Worm (Caenorhabditis elegans) whole organism, L1 larva: ENCODE data around the gene twk-44.

Source experiments
- C04F5.9 ChIP-seq: sonication (generic microtip); optimal IDR thresholded peaks from 2 replicates; lab custom pipeline; 2016; ENCODE audit warnings: missing genetic modification characterization, missing compliant biosample characterization
- C34B4.2 ChIP-seq: sonication (generic microtip); optimal IDR thresholded peaks from 2 replicates; lab custom pipeline; 2017; ENCODE audit warnings: mild to moderate bottlenecking, missing genetic modification characterization, missing compliant biosample characterization
- F16B12.6 ChIP-seq: fragments of 150-350 bp; optimal IDR thresholded peaks from 2 replicates; lab custom pipeline; 2014; ENCODE audit warnings: missing biosample characterization, missing genetic modification characterization
- Y116A8C.19 ChIP-seq: sonication (generic microtip); optimal IDR thresholded peaks from 2 replicates; lab custom pipeline; 2016; ENCODE audit warnings: missing compliant biosample characterization, missing genetic modification characterization, borderline replicate concordance
- aha-1 ChIP-seq: fragments of 150-350 bp; optimal IDR thresholded peaks from 2 replicates; lab custom pipeline; 2014; ENCODE audit warnings: missing biosample characterization, missing genetic modification characterization
- alr-1 ChIP-seq: fragments of 200-800 bp; sonication (Bioruptor generic); optimal IDR thresholded peaks from 2 replicates; lab custom pipeline; 2018; ENCODE audit warnings: borderline replicate concordance, mild to moderate bottlenecking, missing genetic modification characterization, missing compliant biosample characterization
- ama-1 ChIP-seq: fragments of 150-350 bp; optimal IDR thresholded peaks from 2 replicates; lab custom pipeline; 2014
- blmp-1 ChIP-seq: fragments of 150-350 bp; optimal IDR thresholded peaks from 2 replicates; lab custom pipeline; 2014; ENCODE audit warnings: missing biosample characterization, missing genetic modification characterization
- ceh-63 ChIP-seq: fragments of 200-800 bp; sonication (Bioruptor generic); optimal IDR thresholded peaks from 2 replicates; lab custom pipeline; 2018; ENCODE audit warnings: mild to moderate bottlenecking, missing genetic modification characterization, missing compliant biosample characterization
- ceh-82 ChIP-seq, 3 experiments: fragments of 150-350 bp in 1 of 3; sonication (generic microtip) in 2 of 3; optimal IDR thresholded peaks; 2 replicates each; lab custom pipeline; 2014 to 2017; ENCODE audit warnings: missing biosample characterization in 3 of 3, missing genetic modification characterization in 3 of 3
- ces-1 ChIP-seq: fragments of 150-350 bp; optimal IDR thresholded peaks from 2 replicates; lab custom pipeline; 2014; ENCODE audit warnings: missing biosample characterization, missing genetic modification reagents, missing genetic modification characterization
- dpl-1 ChIP-seq, 3 experiments: fragments of 150-350 bp in 2 of 3; sonication (generic microtip) in 1 of 3; optimal IDR thresholded peaks; 2 replicates each; lab custom pipeline; 2014 to 2017; ENCODE audit warnings: missing biosample characterization in 3 of 3, missing genetic modification characterization in 3 of 3, missing genetic modification reagents in 3 of 3
- efl-1 ChIP-seq, 4 experiments: fragments of 150-350 bp; optimal IDR thresholded peaks in 3 of 4; peaks in 1 of 4; 1 replicate in 1 of 4; 2 replicates in 3 of 4; lab custom pipeline; 2014; ENCODE audit warnings: missing biosample characterization in 2 of 4, missing genetic modification characterization in 2 of 4, missing genetic modification reagents in 2 of 4
- egl-13 ChIP-seq: sonication (generic microtip); optimal IDR thresholded peaks from 2 replicates; lab custom pipeline; 2016; ENCODE audit warnings: missing genotype, missing genetic modification reagents, missing genetic modification characterization, missing compliant biosample characterization
- egl-27 ChIP-seq, 2 experiments: fragments of 150-350 bp in 1 of 2; sonication (generic microtip); optimal IDR thresholded peaks; 3 replicates each; lab custom pipeline; 2017 to 2018; ENCODE audit warnings: missing biosample characterization in 2 of 2, missing genetic modification characterization in 2 of 2, missing genetic modification reagents in 2 of 2
- elt-2 ChIP-seq: sonication (generic microtip); optimal IDR thresholded peaks from 2 replicates; lab custom pipeline; 2016; ENCODE audit warnings: missing genetic modification characterization, mild to moderate bottlenecking, inconsistent platforms, missing compliant biosample characterization, missing genetic modification reagents
- elt-3 ChIP-seq, 6 experiments: fragments of 150-350 bp in 1 of 6; sonication (generic microtip); optimal IDR thresholded peaks; 2 replicates each; lab custom pipeline; 2017 to 2018; ENCODE audit warnings: missing biosample characterization in 6 of 6, missing genetic modification characterization in 6 of 6, inconsistent platforms in 1 of 6
- ets-5 ChIP-seq: fragments of 200-800 bp; sonication (Bioruptor generic); IDR thresholded peaks from 2 replicates; pipeline ENCODE4 v1.3.6; 2022; ENCODE audit warnings: missing genetic modification characterization, missing compliant biosample characterization
- fkh-10 ChIP-seq: sonication (generic microtip); optimal IDR thresholded peaks from 2 replicates; lab custom pipeline; 2017; ENCODE audit warnings: missing biosample characterization, missing genetic modification reagents, missing genetic modification characterization
- fkh-4 ChIP-seq: sonication (generic microtip); optimal IDR thresholded peaks from 2 replicates; lab custom pipeline; 2016; ENCODE audit warnings: missing compliant biosample characterization, missing genetic modification characterization, borderline replicate concordance
- fkh-8 ChIP-seq: sonication (generic microtip); optimal IDR thresholded peaks from 2 replicates; lab custom pipeline; 2016; ENCODE audit warnings: mild to moderate bottlenecking, missing genetic modification characterization, missing compliant biosample characterization
- fos-1 ChIP-seq: fragments of 150-350 bp; optimal IDR thresholded peaks from 2 replicates; lab custom pipeline; 2014; ENCODE audit warnings: missing biosample characterization, missing genetic modification characterization
- grh-1 ChIP-seq: fragments of 200-800 bp; sonication (Bioruptor generic); IDR thresholded peaks from 2 replicates; pipeline ENCODE4 v1.3.6; 2022; ENCODE audit warnings: missing genetic modification reagents, missing genetic modification characterization, missing compliant biosample characterization
- hlh-4 ChIP-seq: sonication (generic microtip); optimal IDR thresholded peaks from 2 replicates; lab custom pipeline; 2016; ENCODE audit warnings: mild to moderate bottlenecking, missing genetic modification characterization, missing compliant biosample characterization
- irx-1 ChIP-seq: sonication (generic microtip); optimal IDR thresholded peaks from 2 replicates; lab custom pipeline; 2016; ENCODE audit warnings: missing genetic modification characterization, missing compliant biosample characterization
- jun-1 ChIP-seq: fragments of 150-350 bp; optimal IDR thresholded peaks from 2 replicates; lab custom pipeline; 2014; ENCODE audit warnings: missing biosample characterization, missing genetic modification reagents, missing genetic modification characterization
- lin-14 ChIP-seq: fragments of 200-800 bp; sonication (Bioruptor generic); optimal IDR thresholded peaks from 2 replicates; lab custom pipeline; 2018; ENCODE audit warnings: mild to moderate bottlenecking, missing genetic modification characterization, moderate library complexity, missing compliant biosample characterization
- lin-15B ChIP-seq: fragments of 150-350 bp; sonication (generic microtip); optimal IDR thresholded peaks from 3 replicates; lab custom pipeline; 2014; ENCODE audit warnings: missing biosample characterization, missing genetic modification characterization
- mab-9 ChIP-seq: fragments of 200-800 bp; sonication (Bioruptor generic); IDR thresholded peaks from 2 replicates; pipeline ENCODE4 v1.3.6; 2022; ENCODE audit warnings: missing genetic modification reagents, missing genetic modification characterization, missing compliant biosample characterization
- mdl-1 ChIP-seq, 2 experiments: fragments of 150-350 bp; optimal IDR thresholded peaks; 2 replicates each; lab custom pipeline; 2014 to 2017; ENCODE audit warnings: missing biosample characterization in 2 of 2, missing genetic modification characterization in 2 of 2, inconsistent platforms in 1 of 2
- mef-2 ChIP-seq: fragments of 150-350 bp; optimal IDR thresholded peaks from 2 replicates; lab custom pipeline; 2014; ENCODE audit warnings: missing biosample characterization, missing genetic modification characterization
- mep-1 ChIP-seq: fragments of 150-350 bp; optimal IDR thresholded peaks from 2 replicates; lab custom pipeline; 2014; ENCODE audit warnings: missing biosample characterization, missing genetic modification characterization
- nhr-11 ChIP-seq: fragments of 150-350 bp; optimal IDR thresholded peaks from 2 replicates; lab custom pipeline; 2014; ENCODE audit warnings: missing biosample characterization, missing genetic modification characterization
- nhr-19 ChIP-seq: fragments of 200-800 bp; sonication (Bioruptor generic); conservative IDR thresholded peaks from 2 replicates; pipeline ENCODE4 v1.3.6; 2022; ENCODE audit warnings: missing genetic modification characterization, missing compliant biosample characterization
- nhr-20 ChIP-seq: sonication (generic microtip); optimal IDR thresholded peaks from 2 replicates; lab custom pipeline; 2016; ENCODE audit warnings: mild to moderate bottlenecking, missing genetic modification characterization, missing compliant biosample characterization
- nhr-237 ChIP-seq: fragments of 150-350 bp; optimal IDR thresholded peaks from 2 replicates; lab custom pipeline; 2014; ENCODE audit warnings: missing biosample characterization, missing genetic modification characterization
- nhr-28 ChIP-seq: fragments of 150-350 bp; optimal IDR thresholded peaks from 2 replicates; lab custom pipeline; 2014; ENCODE audit warnings: missing biosample characterization, missing genetic modification characterization
- nhr-71 ChIP-seq: sonication (generic microtip); optimal IDR thresholded peaks from 2 replicates; lab custom pipeline; 2016; ENCODE audit warnings: mild to moderate bottlenecking, missing genetic modification characterization, moderate library complexity, missing compliant biosample characterization
- nhr-76 ChIP-seq: sonication (generic microtip); optimal IDR thresholded peaks from 2 replicates; lab custom pipeline; 2017; ENCODE audit warnings: missing biosample characterization, missing genetic modification characterization
- nhr-77 ChIP-seq: fragments of 150-350 bp; optimal IDR thresholded peaks from 2 replicates; lab custom pipeline; 2014; ENCODE audit warnings: missing biosample characterization, missing genetic modification characterization
- nhr-85 ChIP-seq: sonication (generic microtip); peaks from one replicate; lab custom pipeline; 2016; ENCODE audit warnings: missing genetic modification characterization, inconsistent platforms, missing compliant biosample characterization
- pax-3 ChIP-seq: fragments of 200-800 bp; sonication (Bioruptor generic); optimal IDR thresholded peaks from 2 replicates; lab custom pipeline; 2018; ENCODE audit warnings: mild to moderate bottlenecking, missing genetic modification characterization, moderate library complexity, missing compliant biosample characterization
- pqm-1 ChIP-seq: sonication (generic microtip); optimal IDR thresholded peaks from 3 replicates; lab custom pipeline; 2017; ENCODE audit warnings: missing biosample characterization, missing genetic modification characterization
- snpc-4 ChIP-seq: fragments of 150-350 bp; optimal IDR thresholded peaks from 2 replicates; lab custom pipeline; 2014; ENCODE audit warnings: missing biosample characterization, missing genetic modification characterization
- snu-23 ChIP-seq: sonication (generic microtip); optimal IDR thresholded peaks from 2 replicates; lab custom pipeline; 2016; ENCODE audit warnings: missing genetic modification characterization, missing compliant biosample characterization
- sptf-1 ChIP-seq: fragments of 150-350 bp; optimal IDR thresholded peaks from 2 replicates; lab custom pipeline; 2014; ENCODE audit warnings: missing biosample characterization, missing genetic modification characterization
- tbx-2 ChIP-seq: sonication (generic microtip); optimal IDR thresholded peaks from 2 replicates; lab custom pipeline; 2016; ENCODE audit warnings: missing genetic modification characterization, missing compliant biosample characterization
- unc-130 ChIP-seq: fragments of 150-350 bp; optimal IDR thresholded peaks from 2 replicates; lab custom pipeline; 2017; ENCODE audit warnings: missing biosample characterization, missing genetic modification characterization, inconsistent platforms
- unc-98 ChIP-seq: fragments of 200-800 bp; sonication (Bioruptor generic); IDR thresholded peaks from 2 replicates; pipeline ENCODE4 v1.3.6; 2022; ENCODE audit warnings: missing genetic modification characterization, missing compliant biosample characterization
- ztf-11 ChIP-seq, 2 experiments: sonication (generic microtip); optimal IDR thresholded peaks; 2 replicates each; lab custom pipeline; 2016 to 2017; ENCODE audit warnings: missing genetic modification characterization in 2 of 2, missing biosample characterization in 1 of 2, missing compliant biosample characterization in 1 of 2
- ztf-4 ChIP-seq: fragments of 150-350 bp; optimal IDR thresholded peaks from 2 replicates; lab custom pipeline; 2014; ENCODE audit warnings: missing biosample characterization, missing genetic modification characterization

twk-44 gene

ce11 chrX:11666545-11667177, 39.7 kb upstream of the twk-44 start, which contains the start of gene noca-2 (continued):
- no peak for TF ChIP-seq ets-5 (GFP tag; lab: Robert Waterston, UW)
- peak; percentile 13 for TF ChIP-seq nhr-20 (tag; lab: Kevin White, UChicago)
- no peak for TF ChIP-seq nhr-28 (tag; lab: Kevin White, UChicago)
- peak; percentile 45 for TF ChIP-seq snu-23 (GFP tag; lab: Kevin White, UChicago)
- TF ChIP-seq fkh-10 (GFP tag; lab: Kevin White, UChicago), result no peak
- no peak for TF ChIP-seq dpl-1 (GFP tag; optimal IDR thresholded peaks at IDR 0.05; lab: Kevin White, UChicago)
- TF ChIP-seq nhr-85 (tag; lab: Kevin White, UChicago), result peak; percentile 46
- TF ChIP-seq mep-1 (tag; lab: Kevin White, UChicago), result peak; percentile 12
- TF ChIP-seq fkh-4 (tag; lab: Kevin White, UChicago), result no peak
- TF ChIP-seq elt-3 (tag; optimal IDR thresholded peaks at IDR 0.05; lab: Kevin White, UChicago), result no peak
- no peak for TF ChIP-seq Y116A8C.19 (tag; lab: Kevin White, UChicago)
- no peak for TF ChIP-seq unc-98
- TF ChIP-seq egl-27 (tag; optimal IDR thresholded peaks at IDR 0.05; lab: Kevin White, UChicago), result no peak
- no peak for TF ChIP-seq ama-1
- TF ChIP-seq blmp-1 (tag; lab: Kevin White, UChicago), result peak; percentile 11
- no peak for TF ChIP-seq snpc-4 (tag; lab: Kevin White, UChicago)
- TF ChIP-seq nhr-76 (tag; lab: Kevin White, UChicago), result no peak
- no peak for TF ChIP-seq elt-2 (tag; lab: Kevin White, UChicago)
- TF ChIP-seq hlh-4, result no peak
- TF ChIP-seq pax-3 (tag; lab: Kevin White, UChicago), result no peak
- TF ChIP-seq lin-15B (tag; lab: Kevin White, UChicago), result no peak
- TF ChIP-seq nhr-77 (tag; lab: Kevin White, UChicago), result no peak
- no peak for TF ChIP-seq pqm-1 (tag; lab: Kevin White, UChicago)
- no peak for TF ChIP-seq fos-1 (tag; lab: Kevin White, UChicago)
- TF ChIP-seq unc-130 (tag; lab: Kevin White, UChicago), result no peak
- no peak for TF ChIP-seq nhr-237 (tag; lab: Kevin White, UChicago)
- TF ChIP-seq efl-1 (optimal IDR thresholded peaks at IDR 0.05; lab: Kevin White, UChicago), result peak; percentile 5 to 53
- TF ChIP-seq efl-1 (GFP tag; optimal IDR thresholded peaks at IDR 0.05 in 1 of 2; lab: Kevin White, UChicago), result peak in 1 of 2 experiments; percentile 84
- no peak for TF ChIP-seq egl-13 (tag; lab: Kevin White, UChicago)
- no peak for TF ChIP-seq irx-1 (tag; lab: Kevin White, UChicago)
- no peak for TF ChIP-seq F16B12.6 (tag; lab: Kevin White, UChicago)
- no peak for TF ChIP-seq alr-1
- peak; percentile 12 for TF ChIP-seq tbx-2 (tag; lab: Kevin White, UChicago)
- TF ChIP-seq C04F5.9 (tag; lab: Kevin White, UChicago), result no peak
- no peak for TF ChIP-seq ceh-63
- no peak for TF ChIP-seq ztf-4 (tag; lab: Kevin White, UChicago)
- TF ChIP-seq nhr-19, result no peak
- 0 out of 2 replicates have a peak, but pooled peaks have one; percentile 35 for TF ChIP-seq mab-9 (GFP tag; lab: Robert Waterston, UW)
- no peak for TF ChIP-seq mdl-1 (tag; optimal IDR thresholded peaks at IDR 0.05; lab: Kevin White, UChicago)
- no peak for TF ChIP-seq C34B4.2 (tag; lab: Kevin White, UChicago)
- TF ChIP-seq nhr-11 (tag; lab: Kevin White, UChicago), result no peak
- TF ChIP-seq grh-1, result no peak
- TF ChIP-seq ceh-82 (tag; optimal IDR thresholded peaks at IDR 0.05; lab: Kevin White, UChicago), result peak; percentile 3 to 39 (median 8)
- TF ChIP-seq aha-1 (tag; lab: Kevin White, UChicago), result no peak
- no peak for TF ChIP-seq sptf-1 (tag; lab: Kevin White, UChicago)
- peak; percentile 82 for TF ChIP-seq lin-14
- TF ChIP-seq fkh-8, result no peak
- TF ChIP-seq mef-2 (tag; lab: Kevin White, UChicago), result no peak
- no peak for TF ChIP-seq jun-1
- TF ChIP-seq nhr-71 (tag; lab: Kevin White, UChicago), result peak; percentile 37
- TF ChIP-seq ces-1 (GFP tag; lab: Kevin White, UChicago), result no peak
- TF ChIP-seq ztf-11 (tag; optimal IDR thresholded peaks at IDR 0.05; lab: Kevin White, UChicago), result no peak
